Worm (Caenorhabditis elegans): ENCODE data around the gene fbxa-43.

ce11 chrIII:2253027-2253499, 5.7 kb downstream of the fbxa-43 start, which contains the start of gene fbxa-73:
- no peak for TF ChIP-seq ztf-3 (GFP tag; optimal IDR thresholded peaks at IDR 0.05)
- TF ChIP-seq snpc-4 (GFP tag; optimal IDR thresholded peaks at IDR 0.05): no peak
- no peak for TF ChIP-seq snpc-4 (tag; optimal IDR thresholded peaks at IDR 0.05)
- TF ChIP-seq F23B12.7 (tag; optimal IDR thresholded peaks at IDR 0.05; ENCODE audit: insufficient read depth): no peak

All from whole organism, young adult.